Worm (Caenorhabditis elegans) whole organism, midembryonic: Measurements from ENCODE around the gene nlp-76.
A peak's percentile ranks its signal among the peaks of the same experiment; 100 is the strongest.

Source experiments
- T22C8.4 ChIP-seq: fragments of 200-800 bp; sonication (Bioruptor generic); IDR thresholded peaks from 2 replicates; pipeline ENCODE4 v1.3.6; 2022; ENCODE audit warnings: missing genetic modification characterization, missing compliant biosample characterization
- cog-1 ChIP-seq: sonication (generic microtip); optimal IDR thresholded peaks from 2 replicates; lab custom pipeline; 2016; ENCODE audit warnings: missing genetic modification characterization, missing compliant biosample characterization
- flt-1 ChIP-seq: fragments of 200-800 bp; sonication (Bioruptor generic); IDR thresholded peaks from 2 replicates; pipeline ENCODE4 v1.3.6; 2022; ENCODE audit warnings: missing genetic modification characterization, missing compliant biosample characterization
- klf-2 ChIP-seq: fragments of 200-800 bp; sonication (Bioruptor generic); conservative IDR thresholded peaks from 2 replicates; pipeline ENCODE4 v1.3.6; 2022; ENCODE audit warnings: missing genetic modification reagents, missing genetic modification characterization, missing compliant biosample characterization
- med-1 ChIP-seq: sonication (generic microtip); optimal IDR thresholded peaks from 2 replicates; lab custom pipeline; 2017; ENCODE audit warnings: missing genetic modification characterization, mild to moderate bottlenecking, missing compliant biosample characterization, antibody characterized with exemption, missing genetic modification reagents; ENCODE audit not compliant: insufficient read depth
- ref-1 ChIP-seq: fragments of 200-800 bp; sonication (Bioruptor generic); conservative IDR thresholded peaks from 2 replicates; pipeline ENCODE4 v1.3.6; 2022; ENCODE audit warnings: missing genetic modification reagents, missing genetic modification characterization, missing compliant biosample characterization
- tab-1 ChIP-seq: fragments of 200-800 bp; sonication (Bioruptor generic); IDR thresholded peaks from 2 replicates; pipeline ENCODE4 v1.3.6; 2022; ENCODE audit warnings: missing genetic modification characterization, missing compliant biosample characterization
- ztf-23 ChIP-seq: fragments of 200-800 bp; sonication (Bioruptor generic); IDR thresholded peaks from 2 replicates; pipeline ENCODE4 v1.3.6; 2022; ENCODE audit warnings: missing genetic modification reagents, missing genetic modification characterization, missing compliant biosample characterization
- ztf-29 ChIP-seq: fragments of 200-800 bp; sonication (Bioruptor generic); IDR thresholded peaks from 2 replicates; pipeline ENCODE4 v1.3.6; 2022; ENCODE audit warnings: missing genetic modification reagents, missing genetic modification characterization, missing compliant biosample characterization

nlp-76 gene

DNA sequence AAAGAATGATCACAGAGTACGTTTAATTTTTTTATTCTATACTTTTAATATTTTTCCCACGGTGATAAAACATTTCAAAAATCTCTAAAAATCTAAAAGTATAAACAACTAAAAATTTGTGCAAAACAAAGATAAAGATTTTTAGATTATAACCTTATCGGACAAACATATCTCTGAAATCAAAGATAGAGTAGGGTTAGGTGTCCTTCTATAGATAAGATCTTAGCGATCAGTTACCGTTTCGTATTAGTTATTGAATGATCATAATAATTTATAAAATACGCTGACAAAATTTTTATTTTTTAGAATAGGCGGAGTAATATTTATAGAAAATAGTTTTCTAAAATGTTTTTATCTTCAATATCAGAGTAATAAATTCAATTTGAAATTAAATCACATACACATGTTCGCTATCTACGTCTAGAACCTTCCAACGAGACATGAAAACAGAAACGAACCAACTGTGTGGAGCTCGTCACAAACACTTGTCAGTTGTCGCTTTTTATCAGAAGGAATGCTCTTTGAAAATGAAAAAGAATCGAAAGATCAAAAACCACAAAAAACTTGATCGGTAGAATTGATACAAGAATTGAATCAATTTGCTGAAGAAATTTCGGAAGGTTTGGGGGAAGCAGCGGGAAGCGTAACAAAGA is 8.1 kb upstream of the nlp-76 start:
- TF ChIP-seq klf-2 (GFP tag; lab: Robert Waterston, UW) (no peak), flt-1 (GFP tag; lab: Robert Waterston, UW) (no peak), T22C8.4 (GFP tag; lab: Robert Waterston, UW) (no peak), ztf-29 (GFP tag; lab: Robert Waterston, UW) (no peak), ref-1 (no peak), cog-1 (tag; lab: Kevin White, UChicago) (no peak), tab-1 (GFP tag; lab: Robert Waterston, UW) (no peak)

DNA sequence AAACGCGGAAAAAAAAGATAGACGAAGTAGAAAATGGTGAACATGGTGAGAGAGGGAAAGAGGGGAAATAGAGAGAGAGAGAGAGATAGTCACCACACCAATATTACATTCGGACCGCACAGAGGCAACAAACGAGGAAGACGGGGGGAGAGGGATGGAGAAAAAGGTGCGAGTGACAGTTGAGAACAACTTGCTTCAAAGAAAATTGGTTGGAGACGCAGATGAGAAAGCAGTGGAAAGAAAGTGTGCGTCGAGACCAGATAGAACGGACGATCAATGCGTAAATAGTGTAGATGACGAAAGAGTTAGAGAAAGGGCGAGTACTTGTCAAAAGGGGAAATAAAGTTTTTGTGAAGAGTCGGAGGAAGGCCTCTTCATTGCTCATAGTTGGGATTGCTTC is 6.7 kb upstream of the nlp-76 start:
- TF ChIP-seq tab-1 (GFP tag; lab: Robert Waterston, UW) (no peak), klf-2 (GFP tag; lab: Robert Waterston, UW) (no peak), cog-1 (tag; lab: Kevin White, UChicago) (peak; percentile 69), ref-1 (no peak), flt-1 (GFP tag; lab: Robert Waterston, UW) (peak; percentile 62)

DNA sequence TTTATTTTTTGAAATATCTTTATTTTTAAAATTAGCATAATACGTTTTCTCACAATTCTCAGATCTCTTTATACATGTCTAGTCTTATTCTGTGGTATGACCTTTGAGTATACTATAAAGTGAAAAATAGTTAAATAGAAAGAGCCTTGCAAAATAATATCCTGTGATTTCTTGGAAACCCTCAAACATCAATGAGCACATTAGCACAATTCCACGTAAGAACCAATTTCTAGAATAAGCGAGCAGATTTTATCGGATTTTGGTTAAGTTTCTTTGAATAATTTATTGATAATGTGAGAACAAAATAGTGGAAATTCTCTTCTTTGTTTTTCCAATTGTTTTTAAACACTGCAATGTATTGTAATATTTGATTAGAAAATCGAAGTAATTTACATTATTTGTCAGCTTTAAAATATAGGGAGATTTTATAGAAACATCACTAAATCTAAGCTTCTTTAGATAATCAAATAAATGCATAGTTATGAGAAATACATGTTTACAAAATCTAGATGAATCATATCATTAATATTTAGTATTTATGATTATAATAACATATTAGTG is 5.3 kb upstream of the nlp-76 start:
- no peak for TF ChIP-seq med-1 (GFP tag; lab: Kevin White, UChicago)
- no peak for TF ChIP-seq flt-1 (GFP tag; lab: Robert Waterston, UW)
- no peak for TF ChIP-seq ztf-29 (GFP tag; lab: Robert Waterston, UW)
- no peak for TF ChIP-seq klf-2 (GFP tag; lab: Robert Waterston, UW)
- no peak for TF ChIP-seq cog-1 (tag; lab: Kevin White, UChicago)
- no peak for TF ChIP-seq T22C8.4 (GFP tag; lab: Robert Waterston, UW)
- TF ChIP-seq tab-1 (GFP tag; lab: Robert Waterston, UW) = no peak
- TF ChIP-seq ref-1 = no peak
- no peak for TF ChIP-seq ztf-23 (GFP tag; lab: Robert Waterston, UW)

DNA sequence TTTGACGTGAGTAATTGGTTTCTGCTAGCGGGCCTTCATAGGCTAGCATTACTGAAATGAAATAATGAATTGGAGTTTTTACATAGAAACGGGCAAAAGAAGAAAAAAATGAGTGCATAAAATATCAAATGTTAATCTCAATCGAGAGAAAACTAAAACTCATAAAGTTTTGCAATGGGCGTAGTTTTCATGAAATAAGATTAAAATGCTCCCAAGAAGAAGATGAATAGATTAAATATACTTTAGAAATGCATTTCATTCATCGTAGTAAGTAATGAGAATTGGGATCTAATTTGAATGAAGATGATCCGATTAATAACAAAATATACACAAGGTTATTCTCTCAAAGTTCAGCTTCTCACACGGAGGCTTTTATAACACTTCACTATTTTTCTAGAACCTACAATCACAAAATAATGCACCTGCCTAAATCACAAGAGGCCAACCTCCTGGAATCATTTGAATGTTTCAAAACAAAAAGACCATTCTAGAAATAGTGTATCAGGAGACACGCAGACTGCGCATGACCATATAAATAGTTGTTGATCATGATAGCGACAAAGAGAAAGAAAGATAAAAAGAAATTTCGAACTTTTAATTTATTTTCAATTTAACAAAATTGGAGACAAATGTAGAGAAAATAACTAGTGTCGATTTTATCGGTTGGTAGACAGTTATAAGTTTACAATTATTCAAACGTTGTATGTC is 4.3 kb upstream of the nlp-76 start, which contains the start of gene nhr-17:
TSS of gene nhr-17 (minus strand) at position 51 of the 708 bp plus-strand sequence.
- TF ChIP-seq klf-2 (GFP tag; lab: Robert Waterston, UW) (no peak), ztf-23 (GFP tag; lab: Robert Waterston, UW) (no peak), tab-1 (GFP tag; lab: Robert Waterston, UW) (no peak), ztf-29 (GFP tag; lab: Robert Waterston, UW) (no peak), flt-1 (GFP tag; lab: Robert Waterston, UW) (no peak)

DNA sequence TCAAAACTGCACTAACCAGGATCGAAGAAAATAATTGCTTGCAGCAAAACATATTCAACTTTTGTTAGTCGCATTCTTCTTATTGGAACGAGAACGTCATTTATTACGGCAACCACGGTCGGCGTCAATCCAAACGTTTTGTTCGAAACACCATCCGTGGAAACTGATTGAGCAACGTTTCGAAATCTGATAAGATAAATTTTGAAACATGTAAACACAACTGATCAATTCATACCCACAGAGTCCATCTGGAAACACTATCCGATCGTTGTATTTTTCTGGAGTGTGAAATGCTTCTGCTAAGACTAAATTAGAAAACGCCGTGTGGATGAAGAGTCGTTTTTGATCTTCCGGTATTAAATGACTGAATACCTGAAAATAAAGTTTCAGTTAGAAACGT is 2.1 kb upstream of the nlp-76 start:
- no peak for TF ChIP-seq ref-1
- TF ChIP-seq flt-1 (GFP tag; lab: Robert Waterston, UW) = no peak
- TF ChIP-seq T22C8.4 (GFP tag; lab: Robert Waterston, UW) = no peak
- no peak for TF ChIP-seq med-1 (GFP tag; lab: Kevin White, UChicago)
- TF ChIP-seq klf-2 (GFP tag; lab: Robert Waterston, UW) = no peak
- no peak for TF ChIP-seq ztf-23 (GFP tag; lab: Robert Waterston, UW)
- TF ChIP-seq ztf-29 (GFP tag; lab: Robert Waterston, UW) = no peak
- no peak for TF ChIP-seq cog-1 (tag; lab: Kevin White, UChicago)
- TF ChIP-seq tab-1 (GFP tag; lab: Robert Waterston, UW) = no peak

DNA sequence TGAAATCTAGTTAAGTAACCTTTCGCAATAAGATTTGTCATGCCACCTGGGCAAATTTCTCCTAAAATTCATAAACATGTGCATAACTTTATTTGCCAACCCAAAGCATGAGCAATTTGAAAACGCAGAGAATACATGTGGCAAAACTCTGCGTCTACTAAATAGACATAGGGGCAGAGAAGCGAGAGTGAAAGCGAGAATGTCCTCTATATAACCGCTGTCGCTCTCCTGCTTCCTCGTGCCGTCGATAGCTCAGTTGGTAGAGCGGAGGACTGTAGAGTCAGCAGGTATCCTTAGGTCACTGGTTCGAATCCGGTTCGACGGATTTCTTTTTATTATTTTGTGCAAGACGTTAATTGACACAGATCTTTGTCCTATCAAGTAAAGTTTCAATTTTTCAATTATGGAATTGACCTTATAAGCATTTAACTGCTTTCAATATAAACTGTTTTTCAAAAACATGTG is 1.3 kb upstream of the nlp-76 start:
- TF ChIP-seq flt-1 (GFP tag; lab: Robert Waterston, UW) (peak; percentile 98), klf-2 (GFP tag; lab: Robert Waterston, UW) (peak; percentile 97), cog-1 (tag; lab: Kevin White, UChicago) (peak; percentile 88), T22C8.4 (GFP tag; lab: Robert Waterston, UW) (peak; percentile 96), tab-1 (GFP tag; lab: Robert Waterston, UW) (peak; percentile 99), med-1 (GFP tag; lab: Kevin White, UChicago) (peak; percentile 88), ztf-29 (GFP tag; lab: Robert Waterston, UW) (peak; percentile 95), ref-1 (peak; percentile 98), ztf-23 (GFP tag; lab: Robert Waterston, UW) (peak; percentile 97)

DNA sequence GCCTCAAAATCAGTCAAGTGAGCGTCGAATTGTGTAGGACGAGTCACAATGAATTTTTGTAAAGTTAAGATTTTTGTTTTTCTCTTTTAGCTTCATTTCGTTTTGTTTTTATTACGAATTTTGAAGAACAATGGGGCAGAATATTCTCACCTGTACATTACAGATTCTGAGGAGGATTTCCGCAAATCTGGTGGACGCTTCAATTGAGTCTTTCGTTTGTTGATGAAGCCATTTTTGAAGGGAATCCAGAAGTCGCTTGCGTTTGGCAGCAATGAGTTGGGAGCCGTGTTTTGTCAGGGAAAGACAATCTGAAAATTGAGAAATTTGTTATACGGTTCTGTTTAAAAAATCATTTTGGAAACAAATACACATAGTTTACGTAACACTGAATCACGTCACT is 740 bp upstream of the nlp-76 start:
- no peak for TF ChIP-seq flt-1 (GFP tag; lab: Robert Waterston, UW)
- TF ChIP-seq med-1 (GFP tag; lab: Kevin White, UChicago) = no peak
- TF ChIP-seq cog-1 (tag; lab: Kevin White, UChicago) = no peak
- TF ChIP-seq T22C8.4 (GFP tag; lab: Robert Waterston, UW) = no peak
- TF ChIP-seq tab-1 (GFP tag; lab: Robert Waterston, UW) = no peak
- no peak for TF ChIP-seq ref-1
- no peak for TF ChIP-seq ztf-23 (GFP tag; lab: Robert Waterston, UW)
- TF ChIP-seq ztf-29 (GFP tag; lab: Robert Waterston, UW) = no peak
- TF ChIP-seq klf-2 (GFP tag; lab: Robert Waterston, UW) = no peak

DNA sequence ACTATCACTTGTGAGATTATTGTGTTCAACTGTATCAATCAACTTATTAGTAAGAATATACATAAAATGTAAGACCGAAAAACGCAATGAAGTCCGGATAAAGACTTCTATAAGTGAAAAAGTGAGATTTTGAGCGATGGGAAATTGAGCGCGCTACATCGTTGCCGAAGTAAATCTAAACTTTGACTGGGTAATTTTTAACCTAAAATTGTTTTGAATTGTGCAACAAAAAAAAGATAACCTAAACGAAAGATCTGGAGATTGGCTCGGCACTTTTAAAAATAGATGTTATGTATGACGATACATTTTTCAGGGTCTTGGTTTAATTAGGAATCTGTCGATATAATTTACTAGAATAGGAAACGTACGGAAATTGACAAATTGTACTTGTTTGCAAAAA is 589 bp downstream of the nlp-76 start:
- TF ChIP-seq ztf-23 (GFP tag; lab: Robert Waterston, UW) (no peak), cog-1 (tag; lab: Kevin White, UChicago) (no peak), ztf-29 (GFP tag; lab: Robert Waterston, UW) (no peak), tab-1 (GFP tag; lab: Robert Waterston, UW) (no peak), klf-2 (GFP tag; lab: Robert Waterston, UW) (no peak), T22C8.4 (GFP tag; lab: Robert Waterston, UW) (no peak), ref-1 (no peak), flt-1 (GFP tag; lab: Robert Waterston, UW) (no peak), med-1 (GFP tag; lab: Kevin White, UChicago) (no peak)
